Fruit fly (Drosophila melanogaster): Measurements from ENCODE around the gene Hs2st.

- no peak for TF ChIP-seq ttk (optimal IDR thresholded peaks at IDR 0.05)
- TF ChIP-seq Sin3A (optimal IDR thresholded peaks at IDR 0.05), result no peak
- TF ChIP-seq h (optimal IDR thresholded peaks at IDR 0.05), result no peak
Measured at dm6 chr2L:19416602-19417497, 27.7 kb downstream of the Hs2st start, which contains the start of gene Lectin-galC1.

Measured in Kc167 (cell line).